Fruit fly (Drosophila melanogaster): ENCODE measurements around the gene CG42505.

Gene CG42505

DNA sequence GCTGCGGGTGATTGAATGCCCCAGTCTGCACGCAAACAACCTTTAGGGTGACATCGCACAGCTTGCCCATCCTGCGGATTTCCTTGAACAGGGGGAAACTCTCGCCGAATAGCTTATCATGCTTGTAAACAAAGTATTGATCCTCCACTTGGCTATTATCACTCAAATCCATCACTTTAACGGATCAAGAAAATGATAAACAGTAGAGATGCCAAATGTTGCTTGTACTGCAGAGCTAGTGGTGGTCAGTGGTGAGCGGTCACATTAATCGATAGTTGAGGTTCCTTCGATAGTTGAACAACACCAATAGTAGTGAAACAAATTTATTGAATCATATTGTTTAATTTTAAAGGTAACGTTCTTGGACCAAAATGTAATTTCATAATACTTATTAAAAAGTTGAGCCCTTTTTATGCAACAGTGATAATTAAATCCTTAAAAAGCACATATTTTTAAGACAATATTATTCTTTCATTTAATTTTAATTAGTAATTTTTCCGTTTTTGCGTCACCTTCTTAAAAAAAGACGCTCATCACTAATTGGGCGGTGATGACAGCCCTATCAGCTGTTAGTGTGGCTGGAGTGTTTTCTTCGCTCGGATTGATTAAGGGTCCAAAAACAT, 21.2 kb downstream of the CG42505 start, which contains the start of the genes KLHL18 and GCC185 (continued):
- TF ChIP-seq H15 (GFP tag; IDR thresholded peaks at IDR 0.05) (peak; percentile 55; the same call in 1 of the 3 replicates), esg (GFP tag; conservative IDR thresholded peaks at IDR 0.05) (peak; percentile 70), CG11696 (GFP tag; IDR thresholded peaks at IDR 0.05) (no peak), CG13624 (GFP tag; optimal IDR thresholded peaks at IDR 0.05) (peak; percentile 64), CG7963 (GFP tag; IDR thresholded peaks at IDR 0.05; ENCODE audit: partially characterized antibody) (no peak), Hr3 (GFP tag; optimal IDR thresholded peaks at IDR 0.05) (peak; percentile 91), CG2120 (GFP tag; optimal IDR thresholded peaks at IDR 0.05) (peak; percentile 87), slbo (GFP tag; IDR thresholded peaks at IDR 0.05) (peak; percentile 89), CG9817 (tag; optimal IDR thresholded peaks at IDR 0.05) (peak; percentile 88), Awh (GFP tag; IDR thresholded peaks at IDR 0.05) (peak; percentile 29; the same call in 1 of the 2 replicates), gsb-n (tag; optimal IDR thresholded peaks at IDR 0.05) (no peak), CG15073 (GFP tag; optimal IDR thresholded peaks at IDR 0.05) (peak; percentile 17), Hmr (GFP tag; optimal IDR thresholded peaks at IDR 0.05) (peak; percentile 62), luna (GFP tag; optimal IDR thresholded peaks at IDR 0.05) (no peak), CG6765 (GFP tag; optimal IDR thresholded peaks at IDR 0.05) (no peak), CG17186 (GFP tag; optimal IDR thresholded peaks at IDR 0.05) (no peak), CG14014 (GFP tag; IDR thresholded peaks at IDR 0.05) (no peak; the same call in 1 of the 2 replicates), CG1647 (GFP tag; optimal IDR thresholded peaks at IDR 0.05) (peak; percentile 66), CG9437 (GFP tag; optimal IDR thresholded peaks at IDR 0.05) (peak; percentile 23), CG5180 (GFP tag; optimal IDR thresholded peaks at IDR 0.05) (no peak), CG6254 (GFP tag; optimal IDR thresholded peaks at IDR 0.05) (peak; percentile 2), NFAT (GFP tag; IDR thresholded peaks at IDR 0.05) (0 out of 2 replicates have a peak, but pooled peaks have one; percentile 37), bowl (GFP tag; IDR thresholded peaks at IDR 0.05) (no peak), maf-S (GFP tag; optimal IDR thresholded peaks at IDR 0.05) (peak; percentile 62), CG4360 (GFP tag; IDR thresholded peaks at IDR 0.05) (no peak), emc (GFP tag; optimal IDR thresholded peaks at IDR 0.05) (no peak), CG14860 (GFP tag; IDR thresholded peaks at IDR 0.05; ENCODE audit: partially characterized antibody) (peak; percentile 84), CG8388 (GFP tag; optimal IDR thresholded peaks at IDR 0.05) (no peak), sc (optimal IDR thresholded peaks at IDR 0.05) (no peak), sc (GFP tag; optimal IDR thresholded peaks at IDR 0.05) (peak; percentile 57), H2.0 (GFP tag; IDR thresholded peaks at IDR 0.05) (peak; percentile 46; the same call in 1 of the 2 replicates), Abd-B (GFP tag; optimal IDR thresholded peaks at IDR 0.05) (peak; percentile 92), repo (GFP tag; optimal IDR thresholded peaks at IDR 0.05) (no peak), CG8944 (GFP tag; optimal IDR thresholded peaks at IDR 0.05) (peak; percentile 60), CG9215 (GFP tag; IDR thresholded peaks at IDR 0.05) (peak; percentile 86), kah (GFP tag; optimal IDR thresholded peaks at IDR 0.05) (no peak), HHEX (GFP tag; optimal IDR thresholded peaks at IDR 0.05) (peak; percentile 55), CG17829 (tag; optimal IDR thresholded peaks at IDR 0.05) (peak; percentile 79), gro (GFP tag; optimal IDR thresholded peaks at IDR 0.05) (peak; percentile 64), CG1024 (GFP tag; IDR thresholded peaks at IDR 0.05) (no peak; the same call in 1 of the 2 replicates), CG7357 (GFP tag; IDR thresholded peaks at IDR 0.05) (0 out of 3 replicates have a peak, but pooled peaks have one; percentile 17), Tbp (GFP tag; optimal IDR thresholded peaks at IDR 0.05) (no peak), shn (GFP tag; optimal IDR thresholded peaks at IDR 0.05) (peak; percentile 47), CG12236 (GFP tag; optimal IDR thresholded peaks at IDR 0.05) (peak; percentile 14), CG8281 (tag; optimal IDR thresholded peaks at IDR 0.05) (peak; percentile 35), D19B (GFP tag; optimal IDR thresholded peaks at IDR 0.05) (peak; percentile 45), CG3726 (GFP tag; IDR thresholded peaks at IDR 0.05) (no peak), CG10565 (GFP tag; optimal IDR thresholded peaks at IDR 0.05) (no peak), ewg (GFP tag; optimal IDR thresholded peaks at IDR 0.05) (peak; percentile 45), fd64A (GFP tag; optimal IDR thresholded peaks at IDR 0.05) (no peak)

All from whole organism, embryonic.